Fruit fly (Drosophila melanogaster): ENCODE data around the gene Orct.

Orct gene

DNA sequence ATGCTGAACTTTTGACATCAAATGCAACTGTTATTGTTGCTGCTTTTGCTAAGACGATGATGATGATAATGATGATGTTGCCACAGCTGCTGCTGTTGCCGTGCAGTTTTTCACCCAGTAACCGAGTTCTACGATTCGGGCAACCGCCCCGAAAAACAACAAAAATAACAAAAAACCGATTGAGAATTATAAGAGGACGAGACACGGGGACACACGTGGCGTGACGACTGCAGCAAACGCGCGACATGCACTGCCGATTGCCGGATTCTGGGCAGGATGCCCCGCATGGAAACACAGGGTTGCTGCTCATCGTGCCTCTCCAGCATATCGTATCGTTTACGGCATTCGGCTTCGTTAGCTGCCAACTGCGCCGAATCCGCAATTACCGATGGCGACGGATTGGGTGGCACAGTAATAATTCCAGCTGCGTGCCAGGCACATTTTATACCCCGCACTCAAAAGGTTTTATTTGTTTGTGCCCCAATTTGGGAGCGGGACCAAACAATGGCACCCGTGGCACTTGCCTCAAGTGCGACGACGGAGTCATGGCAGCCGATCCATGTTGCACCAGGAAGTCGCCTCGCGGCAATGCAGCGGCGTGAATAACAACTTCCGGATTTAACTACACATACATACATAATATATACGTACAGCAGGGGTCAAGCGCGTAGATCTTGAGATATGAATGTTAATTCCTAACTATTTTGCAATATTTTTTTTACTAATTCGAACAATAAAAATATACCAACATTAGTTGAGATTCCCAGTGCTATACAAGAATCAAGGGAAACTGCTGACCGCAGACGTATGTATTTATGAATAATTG, 12.3 kb upstream of the Orct start (continued):
- no peak for TF ChIP-seq CG8119 (GFP tag; IDR thresholded peaks at IDR 0.05)

dm6 chr3R:24264414-24265363, 11.4 kb upstream of the Orct start:
- TF ChIP-seq CG3032 (tag; optimal IDR thresholded peaks at IDR 0.05) = no peak
- TF ChIP-seq Gug (GFP tag; IDR thresholded peaks at IDR 0.05) = no peak
- peak; percentile 63 for TF ChIP-seq svp (GFP tag)
- no peak for TF ChIP-seq cyc (GFP tag; optimal IDR thresholded peaks at IDR 0.05)
- no peak for TF ChIP-seq CG10669 (GFP tag; optimal IDR thresholded peaks at IDR 0.05)
- no peak for TF ChIP-seq esn (GFP tag; optimal IDR thresholded peaks at IDR 0.05)
- peak; percentile 4 for TF ChIP-seq CG3919 (GFP tag; optimal IDR thresholded peaks at IDR 0.05)
- TF ChIP-seq Eip78C (GFP tag) = peak; percentile 69
- TF ChIP-seq vri (GFP tag; optimal IDR thresholded peaks at IDR 0.05) = peak; percentile 27
- TF ChIP-seq CG6808 (GFP tag; optimal IDR thresholded peaks at IDR 0.05) = no peak
- TF ChIP-seq Eip75B (GFP tag; optimal IDR thresholded peaks at IDR 0.05) = no peak
- 0 out of 2 replicates have a peak, but pooled peaks have one; percentile 0 for TF ChIP-seq CG15336 (GFP tag; IDR thresholded peaks at IDR 0.05)
- peak; percentile 12 for TF ChIP-seq dsx (GFP tag; optimal IDR thresholded peaks at IDR 0.05; ENCODE audit: poor library complexity, severe bottlenecking)
- TF ChIP-seq fkh (GFP tag; optimal IDR thresholded peaks at IDR 0.05) = peak; percentile 59

dm6 chr3R:24266786-24267579, 9.1 kb upstream of the Orct start:
- TF ChIP-seq CG4318 (GFP tag; optimal IDR thresholded peaks at IDR 0.05) (peak; percentile 82), CG11902 (GFP tag; optimal IDR thresholded peaks at IDR 0.05) (peak; percentile 71), Ets21C (GFP tag; optimal IDR thresholded peaks at IDR 0.05) (peak; percentile 44), Eip93F (GFP tag; optimal IDR thresholded peaks at IDR 0.05) (peak; percentile 62), cyc (GFP tag; optimal IDR thresholded peaks at IDR 0.05) (peak; percentile 68), lz (GFP tag; optimal IDR thresholded peaks at IDR 0.05) (peak; percentile 74), spab (GFP tag; optimal IDR thresholded peaks at IDR 0.05) (peak; percentile 89), esn (GFP tag; optimal IDR thresholded peaks at IDR 0.05) (peak; percentile 89), Hr38 (GFP tag; optimal IDR thresholded peaks at IDR 0.05) (no peak), net (GFP tag; optimal IDR thresholded peaks at IDR 0.05) (peak; percentile 82), CG10631 (GFP tag; optimal IDR thresholded peaks at IDR 0.05) (peak; percentile 89), Sox102F (GFP tag; optimal IDR thresholded peaks at IDR 0.05) (peak; percentile 80), CG8119 (GFP tag; IDR thresholded peaks at IDR 0.05) (peak; percentile 87), Blimp-1 (GFP tag; optimal IDR thresholded peaks at IDR 0.05) (peak; percentile 60), CG6808 (GFP tag; optimal IDR thresholded peaks at IDR 0.05) (peak; percentile 93), fd85E (GFP tag; optimal IDR thresholded peaks at IDR 0.05) (no peak), Met (GFP tag; optimal IDR thresholded peaks at IDR 0.05) (peak; percentile 21), svp (GFP tag) (peak; percentile 92), topi (GFP tag; optimal IDR thresholded peaks at IDR 0.05) (peak; percentile 80), Ets96B (tag; optimal IDR thresholded peaks at IDR 0.05) (peak; percentile 90), Hr39 (GFP tag; optimal IDR thresholded peaks at IDR 0.05) (peak; percentile 59), achi (GFP tag; optimal IDR thresholded peaks at IDR 0.05) (peak; percentile 90), CG8632 (GFP tag; optimal IDR thresholded peaks at IDR 0.05) (peak; percentile 86), CG7368 (GFP tag; optimal IDR thresholded peaks at IDR 0.05) (peak; percentile 70), acj6 (GFP tag; optimal IDR thresholded peaks at IDR 0.05) (peak; percentile 86), Sox14 (GFP tag; optimal IDR thresholded peaks at IDR 0.05) (peak; percentile 81), fkh (GFP tag; optimal IDR thresholded peaks at IDR 0.05) (no peak), CG10669 (GFP tag; optimal IDR thresholded peaks at IDR 0.05) (peak; percentile 86), salr (GFP tag; optimal IDR thresholded peaks at IDR 0.05) (peak; percentile 73 to 85), CG8319 (GFP tag; optimal IDR thresholded peaks at IDR 0.05) (peak; percentile 88), Sox15 (GFP tag; optimal IDR thresholded peaks at IDR 0.05) (peak; percentile 79), fd59A (GFP tag; optimal IDR thresholded peaks at IDR 0.05) (peak; percentile 91), OdsH (GFP tag; optimal IDR thresholded peaks at IDR 0.05) (peak; percentile 88), CG3032 (tag; optimal IDR thresholded peaks at IDR 0.05) (peak; percentile 94), Gug (GFP tag; IDR thresholded peaks at IDR 0.05) (peak; percentile 63; the same call in 1 of the 2 replicates)

Data from whole organism, prepupa.